Fruit fly (Drosophila melanogaster) whole organism, embryonic: ENCODE measurements around the gene LysD.

ENCODE experiments used
- Asciz ChIP-seq: fragments of 200-800 bp; sonication (Bioruptor generic); optimal IDR thresholded peaks from 2 replicates; lab custom pipeline; 2017; ENCODE audit warnings: missing biosample characterization, mild to moderate bottlenecking, missing genetic modification characterization, missing genetic modification reagents
- CG10147 ChIP-seq: fragments of 200-800 bp; sonication (Bioruptor generic); optimal IDR thresholded peaks from 2 replicates; lab custom pipeline; 2019; ENCODE audit warnings: missing biosample characterization, mild to moderate bottlenecking, missing genetic modification characterization, moderate library complexity
- CG10366 ChIP-seq: fragments of 200-800 bp; sonication (Bioruptor generic); IDR thresholded peaks from 2 replicates; pipeline ENCODE4 v1.3.6; 2022; ENCODE audit warnings: missing biosample characterization, missing genetic modification characterization
- CG12391 ChIP-seq: fragments of 200-800 bp; sonication (Bioruptor generic); optimal IDR thresholded peaks from 3 replicates; lab custom pipeline; 2018; ENCODE audit warnings: missing biosample characterization, mild to moderate bottlenecking, missing genetic modification characterization, moderate library complexity
- CG12659 ChIP-seq: fragments of 200-800 bp; sonication (Bioruptor generic); optimal IDR thresholded peaks from 3 replicates; lab custom pipeline; 2017; ENCODE audit warnings: mild to moderate bottlenecking, missing biosample characterization, missing genetic modification reagents, missing genetic modification characterization
- CG13123 ChIP-seq: fragments of 200-800 bp; sonication (Bioruptor generic); optimal IDR thresholded peaks from 2 replicates; lab custom pipeline; 2016; ENCODE audit warnings: missing biosample characterization, missing genetic modification characterization
- CG13287 ChIP-seq: fragments of 200-800 bp; sonication (Bioruptor generic); IDR thresholded peaks from 2 replicates; pipeline ENCODE4 v1.3.6; 2022; ENCODE audit warnings: missing biosample characterization, missing genetic modification characterization; ENCODE audit not compliant: partially characterized antibody
- CG13296 ChIP-seq: fragments of 200-800 bp; sonication (Bioruptor generic); optimal IDR thresholded peaks from 3 replicates; lab custom pipeline; 2018; ENCODE audit warnings: missing biosample characterization, mild to moderate bottlenecking, missing genetic modification characterization
- CG16813 ChIP-seq: fragments of 200-800 bp; sonication (Bioruptor generic); IDR thresholded peaks from 3 replicates; pipeline ENCODE4 v1.3.6; 2022; ENCODE audit warnings: missing biosample characterization, missing genetic modification characterization; ENCODE audit not compliant: partially characterized antibody
- CG16815 ChIP-seq: fragments of 200-800 bp; sonication (Bioruptor generic); optimal IDR thresholded peaks from 3 replicates; lab custom pipeline; 2017; ENCODE audit warnings: missing biosample characterization, mild to moderate bottlenecking, missing genetic modification characterization
- CG17359 ChIP-seq: fragments of 200-800 bp; sonication (Bioruptor generic); optimal IDR thresholded peaks from 3 replicates; lab custom pipeline; 2018; ENCODE audit warnings: missing biosample characterization, mild to moderate bottlenecking, missing genetic modification characterization, moderate library complexity
- CG17385 ChIP-seq: fragments of 200-800 bp; sonication (Bioruptor generic); optimal IDR thresholded peaks from 3 replicates; lab custom pipeline; 2018; ENCODE audit warnings: missing biosample characterization, mild to moderate bottlenecking, missing genetic modification characterization
- CG2678 ChIP-seq: fragments of 200-800 bp; sonication (Bioruptor generic); optimal IDR thresholded peaks from 3 replicates; lab custom pipeline; 2019; ENCODE audit warnings: missing biosample characterization, mild to moderate bottlenecking, missing genetic modification characterization, moderate library complexity
- CG3065 ChIP-seq: fragments of 200-800 bp; sonication (Bioruptor generic); optimal IDR thresholded peaks from 2 replicates; lab custom pipeline; 2016; ENCODE audit warnings: missing biosample characterization, missing genetic modification characterization
- CG31441 ChIP-seq: fragments of 200-800 bp; sonication (Bioruptor generic); IDR thresholded peaks from 2 replicates; pipeline ENCODE4 v1.3.6; 2022; ENCODE audit warnings: missing biosample characterization, missing genetic modification characterization
- CG5953 ChIP-seq: fragments of 200-800 bp; sonication (Bioruptor generic); IDR thresholded peaks from 2 replicates; pipeline ENCODE4 v1.3.6; 2022; ENCODE audit warnings: missing biosample characterization, missing genetic modification characterization
- CG6175 ChIP-seq: fragments of 200-800 bp; sonication (Bioruptor generic); IDR thresholded peaks from 3 replicates; pipeline ENCODE4 v1.3.6; 2022; ENCODE audit warnings: missing biosample characterization, missing genetic modification characterization
- CG6683 ChIP-seq: fragments of 200-800 bp; sonication (Bioruptor generic); optimal IDR thresholded peaks from 2 replicates; lab custom pipeline; 2017; ENCODE audit warnings: missing biosample characterization, mild to moderate bottlenecking, missing genetic modification characterization, missing genetic modification reagents
- CG7745 ChIP-seq: fragments of 200-800 bp; sonication (Bioruptor generic); optimal IDR thresholded peaks from 2 replicates; lab custom pipeline; 2018; ENCODE audit warnings: missing biosample characterization, mild to moderate bottlenecking, missing genetic modification characterization, moderate library complexity
- CG7839 ChIP-seq: fragments of 200-800 bp; sonication (Bioruptor generic); optimal IDR thresholded peaks from 3 replicates; lab custom pipeline; 2018; ENCODE audit warnings: missing biosample characterization, mild to moderate bottlenecking, missing genetic modification characterization, moderate library complexity
- CG9437 ChIP-seq: fragments of 200-800 bp; sonication (Bioruptor generic); optimal IDR thresholded peaks from 2 replicates; lab custom pipeline; 2018; ENCODE audit warnings: missing biosample characterization, mild to moderate bottlenecking, missing genetic modification characterization
- CTCF ChIP-seq: fragments of 200-800 bp; sonication (Bioruptor generic); optimal IDR thresholded peaks from 2 replicates; lab custom pipeline; 2017; ENCODE audit warnings: missing biosample characterization, mild to moderate bottlenecking, missing genetic modification characterization, moderate library complexity
- Drgx ChIP-seq: fragments of 200-800 bp; sonication (Bioruptor generic); IDR thresholded peaks from 2 replicates; pipeline ENCODE4 v1.3.6; 2022; ENCODE audit warnings: missing biosample characterization, missing genetic modification characterization
- Hr51 ChIP-seq, 2 experiments: fragments of 200-800 bp; sonication (Bioruptor generic); optimal IDR thresholded peaks; 2 replicates in 1 of 2; 3 replicates in 1 of 2; lab custom pipeline; 2016 to 2018; ENCODE audit warnings: missing biosample characterization in 2 of 2, missing genetic modification characterization in 2 of 2, mild to moderate bottlenecking in 1 of 2, moderate library complexity in 1 of 2
- NC2β ChIP-seq: fragments of 200-800 bp; sonication (Bioruptor generic); optimal IDR thresholded peaks from 2 replicates; lab custom pipeline; 2016; ENCODE audit warnings: missing biosample characterization, missing genetic modification characterization
- NK7.1 ChIP-seq: fragments of 200-800 bp; sonication (Bioruptor generic); optimal IDR thresholded peaks from 3 replicates; lab custom pipeline; 2016; ENCODE audit warnings: missing biosample characterization, missing genetic modification characterization
- Sry-δ ChIP-seq: fragments of 200-800 bp; sonication (Bioruptor generic); optimal IDR thresholded peaks from 2 replicates; lab custom pipeline; 2016; ENCODE audit warnings: missing biosample characterization, missing genetic modification characterization
- Usf ChIP-seq: fragments of 200-800 bp; sonication (Bioruptor generic); optimal IDR thresholded peaks from 2 replicates; lab custom pipeline; 2017; ENCODE audit warnings: missing genotype, missing biosample characterization, missing genetic modification characterization
- ac ChIP-seq: fragments of 200-800 bp; sonication (Bioruptor generic); optimal IDR thresholded peaks from 3 replicates; lab custom pipeline; 2017; ENCODE audit warnings: missing biosample characterization, mild to moderate bottlenecking, missing genetic modification characterization
- amos ChIP-seq: fragments of 200-800 bp; sonication (Bioruptor generic); IDR thresholded peaks from 2 replicates; pipeline ENCODE4 v1.3.6; 2022; ENCODE audit warnings: missing biosample characterization, missing genetic modification characterization; ENCODE audit not compliant: partially characterized antibody
- chm ChIP-seq: fragments of 200-800 bp; sonication (Bioruptor generic); IDR thresholded peaks from 2 replicates; pipeline ENCODE4 v1.3.6; 2022; ENCODE audit warnings: missing biosample characterization, missing genetic modification characterization
- dmrt99B ChIP-seq: fragments of 200-800 bp; sonication (Bioruptor generic); optimal IDR thresholded peaks from 2 replicates; lab custom pipeline; 2018; ENCODE audit warnings: missing biosample characterization, mild to moderate bottlenecking, missing genetic modification characterization, moderate library complexity
- dysf ChIP-seq: fragments of 200-800 bp; sonication (Bioruptor generic); IDR thresholded peaks from 3 replicates; pipeline ENCODE4 v1.3.6; 2022; ENCODE audit warnings: missing biosample characterization, missing genetic modification characterization
- fd3F ChIP-seq: fragments of 200-800 bp; sonication (Bioruptor generic); optimal IDR thresholded peaks from 2 replicates; lab custom pipeline; 2018; ENCODE audit warnings: missing biosample characterization, mild to moderate bottlenecking, missing genetic modification characterization, moderate library complexity
- fd64A ChIP-seq: fragments of 200-800 bp; sonication (Bioruptor generic); optimal IDR thresholded peaks from 3 replicates; lab custom pipeline; 2018; ENCODE audit warnings: missing biosample characterization, mild to moderate bottlenecking, missing genetic modification characterization
- fd96Cb ChIP-seq: fragments of 200-800 bp; sonication (Bioruptor generic); optimal IDR thresholded peaks from 2 replicates; lab custom pipeline; 2018; ENCODE audit warnings: missing biosample characterization, mild to moderate bottlenecking, missing genetic modification characterization, moderate library complexity
- grau ChIP-seq: fragments of 200-800 bp; optimal IDR thresholded peaks from 3 replicates; lab custom pipeline; 2019; ENCODE audit warnings: missing biosample characterization, mild to moderate bottlenecking, missing genetic modification characterization, moderate library complexity
- gsb ChIP-seq: fragments of 200-800 bp; sonication (Bioruptor generic); IDR thresholded peaks from 2 replicates; pipeline ENCODE4 v1.3.6; 2022; ENCODE audit warnings: missing biosample characterization, missing genetic modification characterization
- otp ChIP-seq: fragments of 200-800 bp; sonication (Bioruptor generic); IDR thresholded peaks from 3 replicates; pipeline ENCODE4, ENCODE4 v1.3.6; 2022; ENCODE audit warnings: missing biosample characterization, missing genetic modification characterization
- pnt ChIP-seq: fragments of 200-800 bp; sonication (Bioruptor generic); optimal IDR thresholded peaks from 3 replicates; lab custom pipeline; 2016; ENCODE audit warnings: missing biosample characterization, missing genetic modification characterization
- schlank ChIP-seq: fragments of 200-800 bp; sonication (Bioruptor generic); optimal IDR thresholded peaks from 2 replicates; lab custom pipeline; 2018; ENCODE audit warnings: missing biosample characterization, mild to moderate bottlenecking, missing genetic modification characterization
- sna ChIP-seq: fragments of 200-800 bp; sonication (Bioruptor generic); IDR thresholded peaks from 2 replicates; pipeline ENCODE4 v1.3.6; 2022; ENCODE audit warnings: missing biosample characterization, missing genetic modification characterization; ENCODE audit not compliant: partially characterized antibody
- so ChIP-seq: fragments of 200-800 bp; sonication (Bioruptor generic); IDR thresholded peaks from 3 replicates; pipeline ENCODE4 v1.3.6; 2022; ENCODE audit warnings: missing biosample characterization, missing genetic modification characterization
- stc ChIP-seq: fragments of 200-800 bp; sonication (Bioruptor generic); IDR thresholded peaks from 2 replicates; pipeline ENCODE4 v1.3.6; 2022; ENCODE audit warnings: missing biosample characterization, missing genetic modification characterization
- stwl ChIP-seq: fragments of 200-800 bp; sonication (Bioruptor generic); optimal IDR thresholded peaks from 3 replicates; lab custom pipeline; 2018; ENCODE audit warnings: missing biosample characterization, mild to moderate bottlenecking, missing genetic modification characterization, moderate library complexity
- vvl ChIP-seq: fragments of 200-800 bp; sonication (Bioruptor generic); IDR thresholded peaks from 2 replicates; pipeline ENCODE4 v1.3.6; 2022; ENCODE audit warnings: missing biosample characterization, missing genetic modification characterization
- wek ChIP-seq: fragments of 200-800 bp; sonication (Bioruptor generic); optimal IDR thresholded peaks from 3 replicates; lab custom pipeline; 2018; ENCODE audit warnings: missing biosample characterization, mild to moderate bottlenecking, missing genetic modification characterization, moderate library complexity

Gene LysD

dm6 chr3L:1193123-1193844 is 17.7 kb downstream of the LysD start, which contains the start of gene Trhn (continued):
- TF ChIP-seq CG2678 (tag; lab: Kevin White, UChicago) (peak; percentile 70), CG13296 (GFP tag; lab: Kevin White, UChicago) (peak; percentile 26), grau (peak; percentile 25), dysf (GFP tag; lab: Robert Waterston, UW) (peak; percentile 11; the same call in 1 of the 3 replicates), gsb (GFP tag; lab: Robert Waterston, UW) (no peak), CG7839 (tag; lab: Kevin White, UChicago) (peak; percentile 29), chm (no peak), CG12391 (tag; lab: Kevin White, UChicago) (peak; percentile 4), vvl (GFP tag; lab: Robert Waterston, UW) (peak; percentile 21; the same call in 1 of the 2 replicates), NC2β (GFP tag; lab: Kevin White, UChicago) (no peak), dmrt99B (tag; lab: Kevin White, UChicago) (peak; percentile 47), pnt (no peak), CG9437 (GFP tag; lab: Kevin White, UChicago) (no peak), Hr51 (GFP tag; optimal IDR thresholded peaks at IDR 0.05; lab: Kevin White, UChicago) (peak in 1 of 2 experiments; percentile 41), wek (no peak), fd64A (no peak), CG6175 (GFP tag; lab: Robert Waterston, UW) (no peak), CG6683 (GFP tag; lab: Kevin White, UChicago) (no peak), CG17359 (tag; lab: Kevin White, UChicago) (peak; percentile 36), CG10147 (GFP tag; lab: Kevin White, UChicago) (peak; percentile 8), NK7.1 (GFP tag; lab: Kevin White, UChicago) (no peak)

dm6 chr3L:1188936-1189659 is 21.9 kb downstream of the LysD start, which contains the start of gene CG13912:
Gene CG13912, plus strand, starts transcription at chr3L:1189588.
- TF ChIP-seq Sry-δ (GFP tag; lab: Kevin White, UChicago) = no peak
- TF ChIP-seq CG16813 (GFP tag; lab: Robert Waterston, UW) = peak; percentile 6; the same call in 1 of the 3 replicates
- no peak for TF ChIP-seq otp
- TF ChIP-seq sna = no peak; the same call in 1 of the 2 replicates
- no peak for TF ChIP-seq Asciz (GFP tag; lab: Kevin White, UChicago)
- no peak for TF ChIP-seq CG13123 (GFP tag; lab: Kevin White, UChicago)
- peak; percentile 48; the same call in 1 of the 2 replicates for TF ChIP-seq amos
- no peak for TF ChIP-seq CG31441 (GFP tag; lab: Robert Waterston, UW)
- TF ChIP-seq vvl (GFP tag; lab: Robert Waterston, UW) = no peak
- TF ChIP-seq CG12659 (GFP tag; lab: Kevin White, UChicago) = peak; percentile 14
- peak; percentile 86 for TF ChIP-seq CG9437 (GFP tag; lab: Kevin White, UChicago)
- no peak for TF ChIP-seq fd96Cb
- no peak for TF ChIP-seq stc (GFP tag; lab: Robert Waterston, UW)
- no peak for TF ChIP-seq Usf (GFP tag; lab: Kevin White, UChicago)
- TF ChIP-seq stwl (tag; lab: Kevin White, UChicago) = no peak
- TF ChIP-seq CG3065 (GFP tag; lab: Kevin White, UChicago) = no peak
- no peak for TF ChIP-seq fd3F (GFP tag; lab: Kevin White, UChicago)
- TF ChIP-seq CG13287 = peak; percentile 23; the same call in 1 of the 2 replicates
- no peak for TF ChIP-seq CG5953 (GFP tag; lab: Robert Waterston, UW)
- TF ChIP-seq CG7745 (tag; lab: Kevin White, UChicago) = no peak
- no peak for TF ChIP-seq grau
- TF ChIP-seq CG17385 = peak; percentile 18
- TF ChIP-seq CTCF (GFP tag; lab: Kevin White, UChicago) = peak; percentile 86
- no peak for TF ChIP-seq ac
- no peak for TF ChIP-seq CG10366 (GFP tag; lab: Robert Waterston, UW)
- no peak for TF ChIP-seq CG16815
- TF ChIP-seq Drgx (GFP tag; lab: Robert Waterston, UW) = no peak
- no peak for TF ChIP-seq schlank
- no peak for TF ChIP-seq so (GFP tag; lab: Robert Waterston, UW)
